Worm (Caenorhabditis elegans) whole organism, L1 larva: ENCODE results near the gene nep-18.
"Not testable (repeated sequence)": the region's sequence is repeated elsewhere in the genome, so short reads cannot be mapped to it uniquely, and the experiment has no call there.

ENCODE experiments used
- C04F5.9 ChIP-seq: sonication (generic microtip); optimal IDR thresholded peaks from 2 replicates; lab custom pipeline; 2016; ENCODE audit warnings: missing genetic modification characterization, missing compliant biosample characterization
- C16A3.4 ChIP-seq: fragments of 150-350 bp; optimal IDR thresholded peaks from 2 replicates; lab custom pipeline; 2014; ENCODE audit warnings: missing biosample characterization, missing genetic modification characterization
- C34B4.2 ChIP-seq: sonication (generic microtip); optimal IDR thresholded peaks from 2 replicates; lab custom pipeline; 2017; ENCODE audit warnings: mild to moderate bottlenecking, missing genetic modification characterization, missing compliant biosample characterization
- aha-1 ChIP-seq: fragments of 150-350 bp; optimal IDR thresholded peaks from 2 replicates; lab custom pipeline; 2014; ENCODE audit warnings: missing biosample characterization, missing genetic modification characterization
- aly-2 ChIP-seq: fragments of 150-350 bp; optimal IDR thresholded peaks from 2 replicates; lab custom pipeline; 2014; ENCODE audit warnings: missing biosample characterization, missing genetic modification characterization
- ceh-82 ChIP-seq, 3 experiments: fragments of 150-350 bp in 1 of 3; sonication (generic microtip) in 2 of 3; optimal IDR thresholded peaks; 2 replicates each; lab custom pipeline; 2014 to 2017; ENCODE audit warnings: missing biosample characterization in 3 of 3, missing genetic modification characterization in 3 of 3
- ceh-90 ChIP-seq: sonication (generic microtip); optimal IDR thresholded peaks from 2 replicates; lab custom pipeline; 2016; ENCODE audit warnings: missing genetic modification characterization, missing compliant biosample characterization
- dpl-1 ChIP-seq, 3 experiments: fragments of 150-350 bp in 2 of 3; sonication (generic microtip) in 1 of 3; optimal IDR thresholded peaks; 2 replicates each; lab custom pipeline; 2014 to 2017; ENCODE audit warnings: missing biosample characterization in 3 of 3, missing genetic modification characterization in 3 of 3, missing genetic modification reagents in 3 of 3
- dsc-1 ChIP-seq: sonication (generic microtip); optimal IDR thresholded peaks from 2 replicates; lab custom pipeline; 2016; ENCODE audit warnings: mild to moderate bottlenecking, missing genetic modification characterization, missing compliant biosample characterization
- efl-1 ChIP-seq, 4 experiments: fragments of 150-350 bp; optimal IDR thresholded peaks in 3 of 4; peaks in 1 of 4; 1 replicate in 1 of 4; 2 replicates in 3 of 4; lab custom pipeline; 2014; ENCODE audit warnings: missing biosample characterization in 2 of 4, missing genetic modification characterization in 2 of 4, missing genetic modification reagents in 2 of 4
- egl-13 ChIP-seq: sonication (generic microtip); optimal IDR thresholded peaks from 2 replicates; lab custom pipeline; 2016; ENCODE audit warnings: missing genotype, missing genetic modification reagents, missing genetic modification characterization, missing compliant biosample characterization
- elt-2 ChIP-seq: sonication (generic microtip); optimal IDR thresholded peaks from 2 replicates; lab custom pipeline; 2016; ENCODE audit warnings: missing genetic modification characterization, mild to moderate bottlenecking, inconsistent platforms, missing compliant biosample characterization, missing genetic modification reagents
- ets-5 ChIP-seq: fragments of 200-800 bp; sonication (Bioruptor generic); IDR thresholded peaks from 2 replicates; pipeline ENCODE4 v1.3.6; 2022; ENCODE audit warnings: missing genetic modification characterization, missing compliant biosample characterization
- grh-1 ChIP-seq: fragments of 200-800 bp; sonication (Bioruptor generic); IDR thresholded peaks from 2 replicates; pipeline ENCODE4 v1.3.6; 2022; ENCODE audit warnings: missing genetic modification reagents, missing genetic modification characterization, missing compliant biosample characterization
- hlh-17 ChIP-seq: fragments of 200-800 bp; sonication (Bioruptor generic); optimal IDR thresholded peaks from 2 replicates; lab custom pipeline; 2018; ENCODE audit warnings: missing genetic modification characterization, mild to moderate bottlenecking, missing compliant biosample characterization, moderate library complexity, borderline replicate concordance
- hpl-2 ChIP-seq: fragments of 150-350 bp; optimal IDR thresholded peaks from 2 replicates; lab custom pipeline; 2014; ENCODE audit warnings: missing biosample characterization, missing genetic modification reagents, missing genetic modification characterization
- jun-1 ChIP-seq: fragments of 150-350 bp; optimal IDR thresholded peaks from 2 replicates; lab custom pipeline; 2014; ENCODE audit warnings: missing biosample characterization, missing genetic modification reagents, missing genetic modification characterization
- lin-13 ChIP-seq: fragments of 150-350 bp; optimal IDR thresholded peaks from 2 replicates; lab custom pipeline; 2014; ENCODE audit warnings: missing biosample characterization, missing genetic modification reagents, missing genetic modification characterization
- lin-15B ChIP-seq: fragments of 150-350 bp; sonication (generic microtip); optimal IDR thresholded peaks from 3 replicates; lab custom pipeline; 2014; ENCODE audit warnings: missing biosample characterization, missing genetic modification characterization
- lin-39 ChIP-seq: fragments of 150-350 bp; optimal IDR thresholded peaks from 2 replicates; lab custom pipeline; 2014; ENCODE audit warnings: missing biosample characterization, missing genetic modification reagents, missing genetic modification characterization
- lsy-2 ChIP-seq, 2 experiments: fragments of 150-350 bp; optimal IDR thresholded peaks; 2 replicates each; lab custom pipeline; 2014; ENCODE audit warnings: missing biosample characterization in 2 of 2, missing genetic modification characterization in 2 of 2
- nhr-28 ChIP-seq: fragments of 150-350 bp; optimal IDR thresholded peaks from 2 replicates; lab custom pipeline; 2014; ENCODE audit warnings: missing biosample characterization, missing genetic modification characterization
- nhr-47 ChIP-seq: sonication (generic microtip); optimal IDR thresholded peaks from 2 replicates; lab custom pipeline; 2016; ENCODE audit warnings: mild to moderate bottlenecking, missing genetic modification characterization, moderate library complexity, missing compliant biosample characterization
- nhr-71 ChIP-seq: sonication (generic microtip); optimal IDR thresholded peaks from 2 replicates; lab custom pipeline; 2016; ENCODE audit warnings: mild to moderate bottlenecking, missing genetic modification characterization, moderate library complexity, missing compliant biosample characterization
- pag-3 ChIP-seq: sonication (generic microtip); optimal IDR thresholded peaks from 2 replicates; lab custom pipeline; 2017; ENCODE audit warnings: missing genetic modification characterization, mild to moderate bottlenecking, missing compliant biosample characterization, antibody characterized with exemption, borderline replicate concordance; ENCODE audit not compliant: insufficient read depth
- rnt-1 ChIP-seq: sonication (generic microtip); optimal IDR thresholded peaks from 2 replicates; lab custom pipeline; 2016; ENCODE audit warnings: mild to moderate bottlenecking, missing genetic modification characterization, moderate library complexity, missing compliant biosample characterization
- sox-4 ChIP-seq: sonication (generic microtip); optimal IDR thresholded peaks from 2 replicates; lab custom pipeline; 2016; ENCODE audit warnings: missing genetic modification characterization, missing compliant biosample characterization
- sptf-1 ChIP-seq: fragments of 150-350 bp; optimal IDR thresholded peaks from 2 replicates; lab custom pipeline; 2014; ENCODE audit warnings: missing biosample characterization, missing genetic modification characterization
- tlp-1 ChIP-seq: fragments of 150-350 bp; optimal IDR thresholded peaks from 2 replicates; lab custom pipeline; 2014; ENCODE audit warnings: missing biosample characterization, missing genetic modification characterization
- unc-62 ChIP-seq: fragments of 150-350 bp; optimal IDR thresholded peaks from 2 replicates; lab custom pipeline; 2014; ENCODE audit warnings: missing biosample characterization, missing genetic modification reagents, missing genetic modification characterization
- unc-86 ChIP-seq: sonication (generic microtip); optimal IDR thresholded peaks from 2 replicates; lab custom pipeline; 2016; ENCODE audit warnings: missing genetic modification characterization, missing compliant biosample characterization
- vab-15 ChIP-seq: sonication (generic microtip); optimal IDR thresholded peaks from 2 replicates; lab custom pipeline; 2017; ENCODE audit warnings: missing genotype, mild to moderate bottlenecking, missing genetic modification characterization, missing compliant biosample characterization
- xbp-1 ChIP-seq: sonication (generic microtip); optimal IDR thresholded peaks from 2 replicates; lab custom pipeline; 2016; ENCODE audit warnings: missing genetic modification characterization, missing compliant biosample characterization
- zag-1 ChIP-seq: fragments of 150-350 bp; optimal IDR thresholded peaks from 2 replicates; lab custom pipeline; 2014; ENCODE audit warnings: missing biosample characterization, missing genetic modification characterization
- zip-4 ChIP-seq: fragments of 200-800 bp; sonication (Bioruptor generic); optimal IDR thresholded peaks from 2 replicates; lab custom pipeline; 2018; ENCODE audit warnings: mild to moderate bottlenecking, missing genetic modification characterization, moderate library complexity, missing compliant biosample characterization

Gene nep-18

DNA sequence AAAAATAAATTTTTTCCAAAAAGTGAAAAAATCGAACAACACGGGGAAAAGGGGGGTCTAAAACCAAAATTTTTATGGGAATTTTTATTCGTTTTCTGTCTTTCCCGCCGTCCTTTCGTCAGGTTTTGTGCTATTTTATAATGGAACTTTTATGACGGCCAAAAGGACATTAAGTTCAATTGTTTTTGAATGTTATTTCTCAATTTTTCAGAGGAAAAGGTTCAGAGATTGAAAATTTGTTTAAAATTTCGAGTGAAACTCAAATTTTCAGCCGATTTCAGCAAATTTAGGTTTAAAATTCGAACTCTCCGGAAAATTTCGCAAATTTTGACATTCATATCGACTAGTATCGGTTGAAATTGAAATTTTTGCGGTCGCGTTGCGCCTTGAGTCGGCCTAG is at the start of gene nep-18:
Gene nep-18 (minus strand): TSS at position 101 of the 400 bp plus-strand sequence.
- TF ChIP-seq efl-1 (optimal IDR thresholded peaks at IDR 0.05; lab: Kevin White, UChicago) (no peak), efl-1 (GFP tag; optimal IDR thresholded peaks at IDR 0.05 in 1 of 2; lab: Kevin White, UChicago) (no peak), rnt-1 (tag; lab: Kevin White, UChicago) (no peak), ceh-82 (tag; optimal IDR thresholded peaks at IDR 0.05; lab: Kevin White, UChicago) (no peak)

DNA sequence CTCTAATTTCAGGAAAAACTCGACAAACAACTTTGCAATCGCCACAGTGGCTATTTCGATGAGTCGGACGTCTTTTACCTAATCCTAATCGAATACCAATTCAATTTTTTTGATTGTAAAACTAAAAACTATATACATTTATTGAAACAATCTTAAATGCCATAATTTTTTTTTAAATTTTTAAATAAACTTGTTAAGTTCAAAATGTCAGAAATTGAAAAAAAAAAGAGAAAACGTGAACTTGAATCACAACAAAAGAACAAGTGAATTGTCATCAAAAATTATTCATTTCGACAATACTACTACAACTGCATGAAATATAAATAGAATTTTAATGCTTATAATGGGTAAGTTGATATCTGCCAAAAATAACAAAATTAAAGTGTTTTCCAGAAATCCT is 48.4 kb upstream of the nep-18 start, which contains the start of gene D2062.13:
Gene D2062.13 (plus strand): TSS at position 301 of the 400 bp plus-strand sequence.
- TF ChIP-seq zag-1; grh-1; nhr-28 (tag; lab: Kevin White, UChicago): not testable (repeated sequence)

DNA sequence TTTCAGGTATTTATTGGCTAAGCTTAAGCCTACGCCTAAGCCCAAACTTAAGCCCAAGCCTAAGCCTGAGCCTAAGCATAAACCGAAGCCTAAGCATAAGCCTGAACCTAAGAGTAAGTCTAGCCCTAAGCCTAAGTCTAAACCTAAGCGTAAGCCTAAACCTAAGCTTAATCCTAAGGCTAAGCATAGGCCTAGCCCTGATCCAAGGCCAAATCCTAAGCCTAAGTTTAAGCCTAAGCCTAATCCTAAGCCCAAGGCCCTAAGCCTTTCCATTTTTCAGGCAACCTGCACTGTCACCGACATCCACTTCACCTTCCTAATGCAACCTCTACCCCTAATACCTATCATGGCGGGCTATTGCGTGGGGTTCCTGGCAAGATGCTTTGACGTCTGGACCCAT is 47.1 kb upstream of the nep-18 start:
- no peak for TF ChIP-seq ceh-90 (tag; lab: Kevin White, UChicago)
- no peak for TF ChIP-seq tlp-1 (tag; lab: Kevin White, UChicago)
- TF ChIP-seq grh-1 = no peak
- TF ChIP-seq lsy-2 (tag; optimal IDR thresholded peaks at IDR 0.05; lab: Kevin White, UChicago) = no peak
- TF ChIP-seq lin-39 (tag; lab: Kevin White, UChicago) = no peak
- TF ChIP-seq dpl-1 (GFP tag; optimal IDR thresholded peaks at IDR 0.05; lab: Kevin White, UChicago) = no peak
- TF ChIP-seq hpl-2 = no peak
- TF ChIP-seq hlh-17 (GFP tag; lab: Kevin White, UChicago) = no peak
- no peak for TF ChIP-seq vab-15
- no peak for TF ChIP-seq nhr-71 (tag; lab: Kevin White, UChicago)
- TF ChIP-seq egl-13 = no peak
- no peak for TF ChIP-seq unc-62
- no peak for TF ChIP-seq C16A3.4 (tag; lab: Kevin White, UChicago)
- no peak for TF ChIP-seq C04F5.9
- no peak for TF ChIP-seq C34B4.2 (tag; lab: Kevin White, UChicago)
- TF ChIP-seq dsc-1 (tag; lab: Kevin White, UChicago) = no peak

DNA sequence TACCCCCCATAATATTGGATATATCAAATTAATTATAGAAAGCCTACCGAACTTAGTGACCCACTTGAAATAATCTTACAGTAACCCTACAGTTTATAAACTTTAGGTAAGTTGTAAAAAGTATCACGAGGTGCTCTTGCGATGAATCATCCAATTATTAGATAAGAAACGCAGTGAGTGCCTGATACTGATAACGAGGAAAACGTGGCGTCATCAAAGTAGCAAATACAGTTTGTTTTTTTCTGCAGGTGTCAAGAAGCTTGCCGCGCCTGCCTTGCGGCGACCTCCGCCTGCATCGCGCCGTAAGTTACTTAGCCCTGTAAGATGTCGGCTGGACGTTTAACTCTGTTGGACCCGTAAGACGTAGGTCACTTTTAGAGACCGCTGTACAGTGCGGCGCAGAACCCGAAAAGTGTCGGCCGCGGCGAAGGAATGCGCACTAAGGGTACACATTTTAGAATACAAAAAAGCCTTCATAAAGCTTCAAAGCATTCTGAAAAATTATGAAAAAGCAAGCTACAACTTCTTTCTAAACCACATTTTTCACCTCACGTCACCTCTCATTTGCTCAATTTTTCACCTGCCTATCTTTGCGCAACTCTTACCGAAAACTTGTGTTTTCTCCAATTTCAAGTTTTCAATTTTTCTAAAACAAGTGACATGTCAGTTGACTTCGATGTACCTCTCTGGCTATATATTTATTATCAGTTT is 46.5 kb upstream of the nep-18 start, which contains the start of gene sri-38:
Gene sri-38 (plus strand): TSS at position 661 of the 711 bp plus-strand sequence.
- no peak for TF ChIP-seq sox-4 (tag; lab: Kevin White, UChicago)
- no peak for TF ChIP-seq C04F5.9
- no peak for TF ChIP-seq lin-15B
- TF ChIP-seq elt-2 = peak; percentile 98
- TF ChIP-seq jun-1 = peak; percentile 53
- TF ChIP-seq ceh-82 (tag; optimal IDR thresholded peaks at IDR 0.05; lab: Kevin White, UChicago) = no peak
- TF ChIP-seq sptf-1 (tag; lab: Kevin White, UChicago) = no peak
- TF ChIP-seq zip-4 (GFP tag; lab: Kevin White, UChicago) = no peak
- no peak for TF ChIP-seq pag-3
- TF ChIP-seq nhr-47 (tag; lab: Kevin White, UChicago) = no peak

DNA sequence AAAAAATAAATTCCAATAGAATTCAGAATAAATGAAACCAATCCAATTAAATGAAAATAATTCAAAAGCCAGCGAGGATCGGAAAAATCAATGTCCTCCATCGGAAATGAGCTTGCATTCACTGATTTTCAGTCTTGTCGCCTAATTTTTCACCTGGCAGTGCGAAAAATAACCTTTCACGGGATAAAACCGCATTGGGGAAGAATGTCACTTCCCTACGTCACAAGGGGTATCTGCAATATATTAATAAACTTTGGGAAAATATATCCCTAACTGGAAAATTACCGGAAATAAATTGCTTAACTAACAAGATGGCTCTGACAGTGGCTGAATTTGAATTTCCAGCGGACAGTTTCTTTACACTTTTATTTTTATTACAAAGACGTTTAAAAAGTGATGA is 41.4 kb upstream of the nep-18 start, which contains the start of gene sri-77:
Gene sri-77 (minus strand): TSS at position 101 of the 400 bp plus-strand sequence.
- TF ChIP-seq efl-1 (optimal IDR thresholded peaks at IDR 0.05; lab: Kevin White, UChicago) (no peak), efl-1 (GFP tag; optimal IDR thresholded peaks at IDR 0.05 in 1 of 2; lab: Kevin White, UChicago) (peak in 1 of 2 experiments; percentile 8), C34B4.2 (tag; lab: Kevin White, UChicago) (no peak)

DNA sequence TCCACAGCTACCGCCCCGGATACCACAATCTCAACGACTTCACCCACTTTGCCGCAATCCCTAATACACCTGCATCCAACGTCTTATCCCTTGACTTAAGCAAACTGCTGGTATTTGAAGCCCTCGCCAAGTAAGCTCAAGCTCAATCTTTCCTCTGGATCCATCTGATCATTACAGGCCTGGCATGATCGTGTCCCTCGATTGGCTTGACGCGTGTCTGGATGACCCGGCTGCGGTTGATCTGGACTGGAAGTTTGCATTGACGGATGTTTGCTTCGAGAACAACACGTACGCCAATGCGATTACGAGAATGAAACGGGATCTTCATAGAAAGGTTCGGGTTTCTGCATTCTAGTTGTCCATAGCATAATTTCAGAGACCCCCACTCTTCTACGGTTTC is 37.1 kb upstream of the nep-18 start:
- TF ChIP-seq ets-5 (GFP tag; lab: Robert Waterston, UW) = no peak
- TF ChIP-seq jun-1 = no peak
- no peak for TF ChIP-seq lin-13 (GFP tag; lab: Kevin White, UChicago)
- no peak for TF ChIP-seq aly-2 (tag; lab: Kevin White, UChicago)
- no peak for TF ChIP-seq unc-86 (tag; lab: Kevin White, UChicago)
- no peak for TF ChIP-seq xbp-1 (tag; lab: Kevin White, UChicago)
- TF ChIP-seq aha-1 (tag; lab: Kevin White, UChicago) = no peak
- TF ChIP-seq, all 84 proteins: peak for 0
